Fruit fly (Drosophila melanogaster): ENCODE data around the gene MED18.

DNA sequence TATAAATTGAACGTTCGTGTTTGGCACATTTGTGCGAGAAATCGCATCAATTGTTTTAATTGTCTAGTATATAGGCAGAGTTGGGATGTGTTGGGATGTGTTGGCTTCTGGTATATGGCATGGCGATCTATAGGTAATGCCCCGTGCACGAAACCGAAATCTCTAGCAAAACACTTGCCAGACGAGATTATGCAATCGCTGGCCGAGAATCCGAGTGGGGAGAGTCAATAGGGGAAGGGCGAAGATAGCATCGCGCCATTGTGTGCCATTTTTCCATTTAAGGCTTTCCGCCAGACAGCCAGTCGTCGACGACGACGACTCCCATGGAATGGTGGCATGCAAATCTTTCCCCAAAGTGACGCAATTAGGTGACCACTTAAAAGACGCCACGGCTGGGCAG is 10.8 kb upstream of the MED18 start:
- no peak for TF ChIP-seq h (optimal IDR thresholded peaks at IDR 0.05)
- TF ChIP-seq ttk (optimal IDR thresholded peaks at IDR 0.05): no peak

All from Kc167 (cell line).